Fruit fly (Drosophila melanogaster): ENCODE results near the gene CG14435.

Gene CG14435

DNA sequence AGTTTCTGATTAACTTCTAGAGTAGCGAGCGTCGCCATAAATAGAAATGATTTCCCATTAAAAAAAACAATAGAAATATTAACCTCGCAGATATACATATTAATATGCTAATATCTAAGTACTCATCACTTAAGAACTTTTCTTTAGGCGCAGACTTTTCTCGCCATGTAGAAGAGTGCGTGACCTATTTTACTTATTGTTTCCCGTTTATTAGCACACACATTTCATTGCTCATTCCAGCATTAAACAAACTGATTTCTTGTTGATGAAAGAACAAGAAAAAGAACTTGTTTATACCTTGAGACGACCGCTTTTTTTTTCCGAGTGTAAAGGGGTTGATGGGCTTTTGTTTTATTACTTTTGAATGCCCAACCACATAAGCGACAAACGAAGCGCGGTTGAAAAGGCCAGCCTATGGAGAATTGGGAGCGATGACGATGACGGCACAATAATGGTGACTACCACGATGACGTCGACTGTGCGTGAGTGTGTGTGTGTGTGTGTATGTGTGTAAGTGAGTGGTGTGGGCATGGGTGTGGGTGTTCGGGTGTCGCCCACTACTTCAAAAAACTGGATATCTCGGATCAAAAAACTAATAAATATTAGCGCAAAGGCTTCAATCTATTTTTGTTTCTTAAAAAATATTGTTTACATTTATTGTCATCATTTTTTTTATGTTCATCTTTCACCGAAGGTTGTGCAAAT is 47.6 kb downstream of the CG14435 start (continued):
- TF ChIP-seq Bgb (GFP tag; IDR thresholded peaks at IDR 0.05; ENCODE audit: partially characterized antibody) (no peak), row (GFP tag; IDR thresholded peaks at IDR 0.05) (peak; percentile 37; the same call in 1 of the 3 replicates), CG1603 (tag; optimal IDR thresholded peaks at IDR 0.05) (peak; percentile 7), peb (GFP tag; IDR thresholded peaks at IDR 0.05) (no peak), Nf-YC (tag; optimal IDR thresholded peaks at IDR 0.05) (no peak), CG1832 (GFP tag; optimal IDR thresholded peaks at IDR 0.05) (no peak), CG6654 (GFP tag; optimal IDR thresholded peaks at IDR 0.05) (no peak), CG5245 (GFP tag; optimal IDR thresholded peaks at IDR 0.05) (no peak), run (tag; optimal IDR thresholded peaks at IDR 0.05) (no peak), tx (GFP tag; optimal IDR thresholded peaks at IDR 0.05) (no peak), CG7786 (GFP tag; optimal IDR thresholded peaks at IDR 0.05) (no peak), Hsf (GFP tag; optimal IDR thresholded peaks at IDR 0.05) (peak; percentile 12), phol (tag; optimal IDR thresholded peaks at IDR 0.05) (peak; percentile 13), CG10274 (GFP tag; optimal IDR thresholded peaks at IDR 0.05) (no peak), Mrtf (GFP tag; IDR thresholded peaks at IDR 0.05) (no peak), CG33557 (GFP tag; optimal IDR thresholded peaks at IDR 0.05) (no peak), tna (GFP tag; IDR thresholded peaks at IDR 0.05; ENCODE audit: partially characterized antibody) (no peak), pnt (GFP tag; optimal IDR thresholded peaks at IDR 0.05) (no peak), salm (tag; optimal IDR thresholded peaks at IDR 0.05) (no peak), Deaf1 (tag; optimal IDR thresholded peaks at IDR 0.05) (no peak), CG6272 (GFP tag; IDR thresholded peaks at IDR 0.05) (no peak), lbe (GFP tag; optimal IDR thresholded peaks at IDR 0.05) (no peak), nom (GFP tag; optimal IDR thresholded peaks at IDR 0.05) (no peak), mld (GFP tag; IDR thresholded peaks at IDR 0.05; ENCODE audit: partially characterized antibody) (no peak), Doc2 (GFP tag; IDR thresholded peaks at IDR 0.05) (no peak), corto (GFP tag; optimal IDR thresholded peaks at IDR 0.05) (no peak), da (GFP tag; optimal IDR thresholded peaks at IDR 0.05) (no peak), Sry-β (GFP tag; optimal IDR thresholded peaks at IDR 0.05) (no peak), danr (GFP tag; IDR thresholded peaks at IDR 0.05) (no peak), CG34224 (GFP tag; IDR thresholded peaks at IDR 0.05; ENCODE audit: partially characterized antibody) (no peak), ken (GFP tag; IDR thresholded peaks at IDR 0.05) (no peak)

DNA sequence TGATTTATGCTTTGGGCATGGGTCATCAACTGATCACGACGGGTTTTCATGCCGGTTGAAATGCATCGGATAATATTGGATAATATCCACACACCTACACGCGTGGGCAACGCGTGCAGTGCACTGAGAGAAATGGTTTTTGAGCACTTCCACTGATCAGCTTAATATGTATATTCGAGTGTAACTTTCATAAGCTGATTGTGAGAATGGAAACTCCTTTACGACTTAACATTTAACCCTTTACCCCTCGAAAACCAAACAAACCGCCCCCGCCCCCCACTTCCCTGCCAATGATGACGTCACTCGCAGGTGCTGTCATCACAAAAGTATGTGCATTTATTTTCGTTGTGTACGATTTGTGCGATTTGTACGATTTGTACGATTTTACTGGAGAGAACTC is 48.9 kb downstream of the CG14435 start:
- TF ChIP-seq Xrp1 (GFP tag; IDR thresholded peaks at IDR 0.05) (0 out of 2 replicates have a peak, but pooled peaks have one; percentile 45), CG2199 (GFP tag; IDR thresholded peaks at IDR 0.05) (no peak), sr (GFP tag; IDR thresholded peaks at IDR 0.05) (peak; percentile 79), ham (GFP tag; IDR thresholded peaks at IDR 0.05) (no peak), D (optimal IDR thresholded peaks at IDR 0.05) (no peak), D (GFP tag; optimal IDR thresholded peaks at IDR 0.05) (peak; percentile 20), CG14965 (GFP tag; optimal IDR thresholded peaks at IDR 0.05; ENCODE audit: borderline replicate concordance) (no peak), dysf (GFP tag; IDR thresholded peaks at IDR 0.05) (0 out of 3 replicates have a peak, but pooled peaks have one; percentile 18), CG8388 (GFP tag; optimal IDR thresholded peaks at IDR 0.05) (peak; percentile 7), CG8290 (GFP tag; optimal IDR thresholded peaks at IDR 0.05) (no peak), CG8290 (tag; optimal IDR thresholded peaks at IDR 0.05) (peak in 1 of 2 experiments; percentile 2), CG2678 (tag; optimal IDR thresholded peaks at IDR 0.05) (peak; percentile 6), unc-4 (GFP tag; IDR thresholded peaks at IDR 0.05; ENCODE audit: partially characterized antibody) (no peak), stc (GFP tag; IDR thresholded peaks at IDR 0.05) (0 out of 2 replicates have a peak, but pooled peaks have one; percentile 22), B-H2 (GFP tag; optimal IDR thresholded peaks at IDR 0.05) (no peak), Awh (GFP tag; IDR thresholded peaks at IDR 0.05) (peak; percentile 50; the same call in 1 of the 2 replicates), Optix (GFP tag; IDR thresholded peaks at IDR 0.05) (0 out of 3 replicates have a peak, but pooled peaks have one; percentile 36), CG17359 (tag; optimal IDR thresholded peaks at IDR 0.05) (peak; percentile 43), H2.0 (GFP tag; IDR thresholded peaks at IDR 0.05) (peak; percentile 27; the same call in 1 of the 2 replicates), prd (optimal IDR thresholded peaks at IDR 0.05) (no peak), prd (GFP tag; IDR thresholded peaks at IDR 0.05) (peak; percentile 37; the same call in 1 of the 3 replicates)

Data from whole organism, embryonic.